Fruit fly (Drosophila melanogaster) whole organism, embryonic: ENCODE results near the gene RpL37-1.
A peak's percentile ranks its signal among the peaks of the same experiment; 100 is the strongest.

Experiments used
- ATbp ChIP-seq: fragments of 200-800 bp; sonication (Bioruptor generic); optimal IDR thresholded peaks from 2 replicates; lab custom pipeline; 2017; ENCODE audit warnings: missing biosample characterization, mild to moderate bottlenecking, missing genetic modification characterization, missing genetic modification reagents
- CG10267 ChIP-seq: fragments of 200-800 bp; sonication (Bioruptor generic); optimal IDR thresholded peaks from 2 replicates; lab custom pipeline; 2018; ENCODE audit warnings: missing biosample characterization, mild to moderate bottlenecking, missing genetic modification characterization, moderate library complexity
- CG10321 ChIP-seq: fragments of 200-800 bp; sonication (Bioruptor generic); IDR thresholded peaks from 2 replicates; pipeline ENCODE4 v1.3.6; 2022; ENCODE audit warnings: missing biosample characterization, missing genetic modification characterization
- CG11456 ChIP-seq: fragments of 200-800 bp; sonication (Bioruptor generic); IDR thresholded peaks from 3 replicates; pipeline ENCODE4 v1.3.6; 2022; ENCODE audit warnings: missing biosample characterization, missing genetic modification characterization
- CG11723 ChIP-seq: fragments of 200-800 bp; sonication (Bioruptor generic); optimal IDR thresholded peaks from 2 replicates; lab custom pipeline; 2017; ENCODE audit warnings: missing biosample characterization, mild to moderate bottlenecking, missing genetic modification characterization
- CG13775 ChIP-seq: fragments of 200-800 bp; sonication (Bioruptor generic); optimal IDR thresholded peaks from 3 replicates; lab custom pipeline; 2017; ENCODE audit warnings: missing biosample characterization, mild to moderate bottlenecking, missing genetic modification characterization
- CG13894 ChIP-seq: fragments of 200-800 bp; sonication (Bioruptor generic); optimal IDR thresholded peaks from 3 replicates; lab custom pipeline; 2018; ENCODE audit warnings: missing biosample characterization, mild to moderate bottlenecking, missing genetic modification characterization, moderate library complexity
- CG14860 ChIP-seq: fragments of 200-800 bp; sonication (Bioruptor generic); IDR thresholded peaks from 3 replicates; pipeline ENCODE4 v1.3.6; 2022; ENCODE audit warnings: missing biosample characterization, missing genetic modification characterization; ENCODE audit not compliant: partially characterized antibody
- CG1602 ChIP-seq: fragments of 200-800 bp; sonication (Bioruptor generic); optimal IDR thresholded peaks from 3 replicates; lab custom pipeline; 2016; ENCODE audit warnings: missing biosample characterization, missing genetic modification characterization
- CG17361 ChIP-seq: fragments of 200-800 bp; sonication (Bioruptor generic); IDR thresholded peaks from 3 replicates; pipeline ENCODE4 v1.3.6; 2022; ENCODE audit warnings: missing biosample characterization, missing genetic modification characterization
- CG1832 ChIP-seq: fragments of 200-800 bp; sonication (Bioruptor generic); optimal IDR thresholded peaks from 2 replicates; lab custom pipeline; 2017; ENCODE audit warnings: missing biosample characterization, mild to moderate bottlenecking, missing genetic modification characterization, inconsistent platforms
- CG2129 ChIP-seq: fragments of 200-800 bp; sonication (Bioruptor generic); IDR thresholded peaks from 2 replicates; pipeline ENCODE4 v1.3.6; 2022; ENCODE audit warnings: missing biosample characterization, missing genetic modification characterization; ENCODE audit not compliant: partially characterized antibody
- CG31365 ChIP-seq: fragments of 200-800 bp; sonication (Bioruptor generic); optimal IDR thresholded peaks from 2 replicates; lab custom pipeline; 2018; ENCODE audit warnings: missing biosample characterization, mild to moderate bottlenecking, missing genetic modification characterization
- CG33213 ChIP-seq: fragments of 200-800 bp; sonication (Bioruptor generic); optimal IDR thresholded peaks from 3 replicates; lab custom pipeline; 2016; ENCODE audit warnings: missing biosample characterization, missing genetic modification characterization
- CG4282 ChIP-seq: fragments of 200-800 bp; sonication (Bioruptor generic); optimal IDR thresholded peaks from 2 replicates; lab custom pipeline; 2016; ENCODE audit warnings: missing biosample characterization, missing genetic modification characterization
- CG4424 ChIP-seq: fragments of 200-800 bp; sonication (Bioruptor generic); optimal IDR thresholded peaks from 3 replicates; lab custom pipeline; 2016; ENCODE audit warnings: missing biosample characterization, missing genetic modification characterization
- CG6175 ChIP-seq: fragments of 200-800 bp; sonication (Bioruptor generic); IDR thresholded peaks from 3 replicates; pipeline ENCODE4 v1.3.6; 2022; ENCODE audit warnings: missing biosample characterization, missing genetic modification characterization
- CG6683 ChIP-seq: fragments of 200-800 bp; sonication (Bioruptor generic); optimal IDR thresholded peaks from 2 replicates; lab custom pipeline; 2017; ENCODE audit warnings: missing biosample characterization, mild to moderate bottlenecking, missing genetic modification characterization, missing genetic modification reagents
- CG8089 ChIP-seq: fragments of 200-800 bp; sonication (Bioruptor generic); optimal IDR thresholded peaks from 3 replicates; lab custom pipeline; 2016; ENCODE audit warnings: missing biosample characterization, missing genetic modification characterization
- Drgx ChIP-seq: fragments of 200-800 bp; sonication (Bioruptor generic); IDR thresholded peaks from 2 replicates; pipeline ENCODE4 v1.3.6; 2022; ENCODE audit warnings: missing biosample characterization, missing genetic modification characterization
- Hr3 ChIP-seq: fragments of 200-800 bp; sonication (Bioruptor generic); optimal IDR thresholded peaks from 3 replicates; lab custom pipeline; 2016; ENCODE audit warnings: missing biosample characterization, missing genetic modification characterization
- MBD-R2 ChIP-seq: fragments of 200-800 bp; sonication (Bioruptor generic); IDR thresholded peaks from 2 replicates; pipeline ENCODE4 v1.3.6; 2022; ENCODE audit warnings: missing biosample characterization, missing genetic modification characterization
- NC2β ChIP-seq: fragments of 200-800 bp; sonication (Bioruptor generic); optimal IDR thresholded peaks from 2 replicates; lab custom pipeline; 2016; ENCODE audit warnings: missing biosample characterization, missing genetic modification characterization
- NfI ChIP-seq: fragments of 200-800 bp; sonication (Bioruptor generic); optimal IDR thresholded peaks from 3 replicates; lab custom pipeline; 2018; ENCODE audit warnings: missing biosample characterization, mild to moderate bottlenecking, missing genetic modification characterization, moderate library complexity
- Ssrp ChIP-seq: fragments of 200-800 bp; sonication (Bioruptor generic); optimal IDR thresholded peaks from 2 replicates; lab custom pipeline; 2018; ENCODE audit warnings: missing biosample characterization, mild to moderate bottlenecking, missing genetic modification characterization, moderate library complexity
- abd-A ChIP-seq: fragments of 200-800 bp; sonication (Bioruptor generic); optimal IDR thresholded peaks from 3 replicates; lab custom pipeline; 2019; ENCODE audit warnings: missing biosample characterization, mild to moderate bottlenecking, missing genetic modification characterization, moderate library complexity
- ato ChIP-seq: fragments of 200-800 bp; sonication (Bioruptor generic); IDR thresholded peaks from 2 replicates; pipeline ENCODE4 v1.3.6; 2022; ENCODE audit warnings: missing biosample characterization, missing genetic modification characterization; ENCODE audit not compliant: partially characterized antibody
- bsh ChIP-seq, 2 experiments: fragments of 200-800 bp; sonication (Bioruptor generic); optimal IDR thresholded peaks; 2 replicates each; lab custom pipeline; 2017 to 2018; ENCODE audit warnings: mild to moderate bottlenecking in 2 of 2, missing biosample characterization in 2 of 2, missing genetic modification characterization in 2 of 2, moderate library complexity in 1 of 2
- cg ChIP-seq: fragments of 200-800 bp; sonication (Bioruptor generic); optimal IDR thresholded peaks from 3 replicates; lab custom pipeline; 2019; ENCODE audit warnings: missing biosample characterization, mild to moderate bottlenecking, missing genetic modification characterization, moderate library complexity
- corto ChIP-seq: fragments of 200-800 bp; sonication (Bioruptor generic); optimal IDR thresholded peaks from 2 replicates; lab custom pipeline; 2016; ENCODE audit warnings: missing biosample characterization, mild to moderate bottlenecking, missing genetic modification characterization, moderate library complexity
- crc ChIP-seq: fragments of 200-800 bp; sonication (Bioruptor generic); optimal IDR thresholded peaks from 2 replicates; lab custom pipeline; 2016; ENCODE audit warnings: missing biosample characterization, missing genetic modification characterization
- disco-r ChIP-seq: fragments of 200-800 bp; sonication (Bioruptor generic); optimal IDR thresholded peaks from 2 replicates; lab custom pipeline; 2016; ENCODE audit warnings: missing biosample characterization, missing genetic modification characterization
- dysf ChIP-seq: fragments of 200-800 bp; sonication (Bioruptor generic); IDR thresholded peaks from 3 replicates; pipeline ENCODE4 v1.3.6; 2022; ENCODE audit warnings: missing biosample characterization, missing genetic modification characterization
- emc ChIP-seq: fragments of 200-800 bp; sonication (Bioruptor generic); optimal IDR thresholded peaks from 2 replicates; lab custom pipeline; 2016; ENCODE audit warnings: missing biosample characterization, missing genetic modification characterization
- eve ChIP-seq, 2 experiments: fragments of >200 bp; optimal IDR thresholded peaks; 2 replicates each; lab custom pipeline; 2017; ENCODE audit warnings: missing biosample characterization in 2 of 2, missing genetic modification characterization in 2 of 2
- exex ChIP-seq: fragments of 200-800 bp; sonication (Bioruptor generic); optimal IDR thresholded peaks from 4 replicates; lab custom pipeline; 2018; ENCODE audit warnings: missing biosample characterization, mild to moderate bottlenecking, missing genetic modification characterization, moderate library complexity
- klu ChIP-seq: fragments of 200-800 bp; sonication (Bioruptor generic); IDR thresholded peaks from 2 replicates; pipeline ENCODE4 v1.3.6; 2022; ENCODE audit warnings: missing biosample characterization, missing genetic modification characterization
- maf-S ChIP-seq: fragments of 200-800 bp; sonication (Bioruptor generic); optimal IDR thresholded peaks from 2 replicates; lab custom pipeline; 2016; ENCODE audit warnings: missing biosample characterization, missing genetic modification characterization
- p53 ChIP-seq: fragments of 200-800 bp; sonication (Bioruptor generic); optimal IDR thresholded peaks from 2 replicates; lab custom pipeline; 2016; ENCODE audit warnings: missing biosample characterization, missing genetic modification characterization
- psq ChIP-seq: fragments of 200-800 bp; sonication (Bioruptor generic); optimal IDR thresholded peaks from 2 replicates; lab custom pipeline; 2017; ENCODE audit warnings: missing biosample characterization, missing genetic modification characterization
- pzg ChIP-seq: fragments of 200-800 bp; sonication (Bioruptor generic); optimal IDR thresholded peaks from 3 replicates; lab custom pipeline; 2018; ENCODE audit warnings: missing biosample characterization, mild to moderate bottlenecking, missing genetic modification characterization, moderate library complexity
- row ChIP-seq: fragments of 200-800 bp; sonication (Bioruptor generic); IDR thresholded peaks from 3 replicates; pipeline ENCODE4 v1.3.6; 2022; ENCODE audit warnings: missing biosample characterization, missing genetic modification characterization
- schlank ChIP-seq: fragments of 200-800 bp; sonication (Bioruptor generic); optimal IDR thresholded peaks from 2 replicates; lab custom pipeline; 2018; ENCODE audit warnings: missing biosample characterization, mild to moderate bottlenecking, missing genetic modification characterization
- sens-2 ChIP-seq: fragments of 200-800 bp; sonication (Bioruptor generic); IDR thresholded peaks from 2 replicates; pipeline ENCODE4 v1.3.6; 2022; ENCODE audit warnings: missing biosample characterization, missing genetic modification characterization
- so ChIP-seq: fragments of 200-800 bp; sonication (Bioruptor generic); IDR thresholded peaks from 3 replicates; pipeline ENCODE4 v1.3.6; 2022; ENCODE audit warnings: missing biosample characterization, missing genetic modification characterization
- ssp ChIP-seq: fragments of 200-800 bp; sonication (Bioruptor generic); IDR thresholded peaks from 2 replicates; pipeline ENCODE4 v1.3.6; 2022; ENCODE audit warnings: missing biosample characterization, missing genetic modification characterization
- unc-4 ChIP-seq: fragments of 200-800 bp; sonication (Bioruptor generic); IDR thresholded peaks from 2 replicates; pipeline ENCODE4 v1.3.6; 2022; ENCODE audit warnings: missing biosample characterization, missing genetic modification characterization; ENCODE audit not compliant: partially characterized antibody
- wek ChIP-seq: fragments of 200-800 bp; sonication (Bioruptor generic); optimal IDR thresholded peaks from 3 replicates; lab custom pipeline; 2018; ENCODE audit warnings: missing biosample characterization, mild to moderate bottlenecking, missing genetic modification characterization, moderate library complexity
- wor ChIP-seq: fragments of 200-800 bp; sonication (Bioruptor generic); IDR thresholded peaks from 2 replicates; pipeline ENCODE4 v1.3.6; 2022; ENCODE audit warnings: missing biosample characterization, missing genetic modification characterization
- zfh1 ChIP-seq: fragments of 200-800 bp; sonication (Bioruptor generic); IDR thresholded peaks from 3 replicates; pipeline ENCODE4 v1.3.6; 2022; ENCODE audit warnings: missing biosample characterization, missing genetic modification characterization

Gene RpL37-1

DNA sequence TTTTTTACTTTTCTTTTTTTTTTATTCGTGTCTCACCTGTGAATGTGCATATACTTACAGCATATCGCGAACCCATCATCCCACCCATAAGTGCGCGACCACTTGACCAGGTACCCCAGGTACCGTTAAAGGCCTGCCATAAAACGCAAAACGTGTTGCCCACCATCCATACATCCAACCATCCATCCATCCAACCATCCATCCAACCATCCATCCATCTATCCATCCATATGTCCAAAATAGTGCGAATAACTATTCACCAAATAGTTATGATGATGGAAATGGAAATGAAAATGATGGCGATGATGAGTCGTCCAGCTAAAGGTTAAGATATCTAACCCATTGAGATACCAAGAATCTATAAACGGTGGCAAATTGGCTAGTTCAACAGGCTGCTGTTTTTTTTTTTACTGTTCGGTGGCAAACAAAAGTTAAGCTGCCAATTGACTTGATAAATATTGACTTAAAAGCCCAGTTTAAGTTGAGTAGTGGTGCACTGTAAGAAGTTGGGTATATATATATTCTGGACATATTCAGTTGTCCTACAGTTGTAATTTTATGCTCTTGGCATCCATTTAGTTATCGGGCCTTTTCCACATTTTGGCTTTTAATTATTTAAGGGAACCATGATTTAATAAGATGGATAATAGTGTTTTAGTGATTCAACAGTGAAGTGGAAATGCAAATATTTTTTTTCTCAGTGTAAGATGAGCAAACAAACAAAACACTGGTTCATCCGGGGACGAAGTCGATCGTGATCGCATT is 11.1 kb downstream of the RpL37-1 start (continued):
- no peak for TF ChIP-seq maf-S (GFP tag; lab: Kevin White, UChicago)
- 0 out of 3 replicates have a peak, but pooled peaks have one; percentile 17 for TF ChIP-seq CG17361
- TF ChIP-seq cg (GFP tag; lab: Kevin White, UChicago): no peak
- TF ChIP-seq zfh1 (GFP tag; lab: Robert Waterston, UW): no peak
- TF ChIP-seq ssp (GFP tag; lab: Robert Waterston, UW): no peak
- no peak for TF ChIP-seq CG31365 (tag; lab: Kevin White, UChicago)
- no peak for TF ChIP-seq crc (GFP tag; lab: Kevin White, UChicago)
- TF ChIP-seq CG2129 (GFP tag; lab: Robert Waterston, UW): no peak
- no peak for TF ChIP-seq CG13894 (tag; lab: Kevin White, UChicago)
- no peak for TF ChIP-seq ATbp (GFP tag; lab: Kevin White, UChicago)
- TF ChIP-seq CG8089 (GFP tag; lab: Kevin White, UChicago): no peak
- no peak for TF ChIP-seq CG10321
- TF ChIP-seq CG1602: no peak
- no peak for TF ChIP-seq psq (GFP tag; lab: Kevin White, UChicago)
- no peak for TF ChIP-seq wor (GFP tag; lab: Robert Waterston, UW)
- no peak for TF ChIP-seq unc-4 (GFP tag; lab: Robert Waterston, UW)
- TF ChIP-seq schlank (tag; lab: Kevin White, UChicago): no peak
- TF ChIP-seq bsh (GFP tag; optimal IDR thresholded peaks at IDR 0.05; lab: Kevin White, UChicago): peak in 1 of 2 experiments; percentile 9
- no peak for TF ChIP-seq CG13775 (GFP tag; lab: Kevin White, UChicago)
- no peak for TF ChIP-seq Ssrp (tag; lab: Kevin White, UChicago)
- no peak for TF ChIP-seq Hr3 (GFP tag; lab: Kevin White, UChicago)
- no peak for TF ChIP-seq CG11456 (GFP tag; lab: Robert Waterston, UW)
- TF ChIP-seq emc (GFP tag; lab: Kevin White, UChicago): no peak
- TF ChIP-seq abd-A (tag; lab: Kevin White, UChicago): no peak
- no peak for TF ChIP-seq so
- TF ChIP-seq NC2β: no peak
- no peak for TF ChIP-seq disco-r (GFP tag; lab: Kevin White, UChicago)
- TF ChIP-seq corto (GFP tag; lab: Kevin White, UChicago): no peak
- TF ChIP-seq klu (GFP tag; lab: Robert Waterston, UW): no peak
- no peak for TF ChIP-seq CG6175 (GFP tag; lab: Robert Waterston, UW)
- no peak for TF ChIP-seq Drgx (GFP tag; lab: Robert Waterston, UW)
- TF ChIP-seq row (GFP tag; lab: Robert Waterston, UW): 0 out of 3 replicates have a peak, but pooled peaks have one; percentile 29
- TF ChIP-seq CG11723 (GFP tag; lab: Kevin White, UChicago): no peak
- TF ChIP-seq ato (GFP tag; lab: Robert Waterston, UW): no peak
- TF ChIP-seq wek (GFP tag; lab: Kevin White, UChicago): no peak
- no peak for TF ChIP-seq CG4282 (GFP tag; lab: Kevin White, UChicago)
- TF ChIP-seq sens-2: no peak
- TF ChIP-seq CG33213 (GFP tag; lab: Kevin White, UChicago): no peak
- TF ChIP-seq dysf: 0 out of 3 replicates have a peak, but pooled peaks have one; percentile 23
- TF ChIP-seq MBD-R2: no peak
- TF ChIP-seq CG10267: no peak
- TF ChIP-seq NfI (GFP tag; lab: Kevin White, UChicago): no peak
- TF ChIP-seq exex (tag; lab: Kevin White, UChicago): no peak
- TF ChIP-seq pzg (GFP tag; lab: Kevin White, UChicago): no peak
- TF ChIP-seq eve (GFP tag; optimal IDR thresholded peaks at IDR 0.05; lab: Kevin White, UChicago): peak in 1 of 2 experiments; percentile 5
- no peak for TF ChIP-seq p53 (GFP tag; lab: Kevin White, UChicago)
- no peak for TF ChIP-seq CG14860
- no peak for TF ChIP-seq CG4424
- TF ChIP-seq CG6683 (GFP tag; lab: Kevin White, UChicago): no peak
- no peak for TF ChIP-seq CG1832 (GFP tag; lab: Kevin White, UChicago)
